Fruit fly (Drosophila melanogaster): ENCODE data around the gene CG15362.

dm6 chr2L:1981726-1982367, 871 bp downstream of the CG15362 start, which contains the start of gene CG7289:
- TF ChIP-seq usp (GFP tag; optimal IDR thresholded peaks at IDR 0.05) (no peak), pan (optimal IDR thresholded peaks at IDR 0.05) (no peak), EcR (GFP tag; optimal IDR thresholded peaks at IDR 0.05) (peak in 1 of 2 experiments; percentile 92)
